Worm (Caenorhabditis elegans): ENCODE measurements around the gene C01G12.3.

DNA sequence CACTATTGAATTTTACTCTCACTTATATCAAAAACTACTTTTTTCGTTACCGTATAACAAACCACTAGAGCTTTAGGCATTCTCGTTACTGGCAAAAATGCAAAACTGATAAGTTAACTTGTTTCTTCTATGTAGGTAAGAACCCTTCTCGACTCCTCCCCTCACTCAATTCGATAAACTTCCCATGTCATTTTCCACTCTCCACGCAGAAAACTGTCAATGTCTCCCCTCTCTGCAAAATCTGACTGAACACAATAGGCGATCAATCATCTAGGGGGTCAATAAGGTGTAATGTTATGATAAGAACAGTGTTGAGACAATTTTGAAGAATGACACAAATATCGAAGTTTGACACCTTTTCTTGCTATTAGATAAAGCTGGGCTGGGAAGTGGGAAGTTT is 36.7 kb upstream of the C01G12.3 start:
- TF ChIP-seq dao-5 (tag; optimal IDR thresholded peaks at IDR 0.05), result no peak
- no peak for TF ChIP-seq W03F9.2 (tag; optimal IDR thresholded peaks at IDR 0.05)
- TF ChIP-seq him-1 (tag; optimal IDR thresholded peaks at IDR 0.05), result no peak

Measured in whole organism, L4/young adult.